Fruit fly (Drosophila melanogaster): Measurements from ENCODE around the gene bma.
A peak's percentile ranks its signal among the peaks of the same experiment; 100 is the strongest.

The bma gene

DNA sequence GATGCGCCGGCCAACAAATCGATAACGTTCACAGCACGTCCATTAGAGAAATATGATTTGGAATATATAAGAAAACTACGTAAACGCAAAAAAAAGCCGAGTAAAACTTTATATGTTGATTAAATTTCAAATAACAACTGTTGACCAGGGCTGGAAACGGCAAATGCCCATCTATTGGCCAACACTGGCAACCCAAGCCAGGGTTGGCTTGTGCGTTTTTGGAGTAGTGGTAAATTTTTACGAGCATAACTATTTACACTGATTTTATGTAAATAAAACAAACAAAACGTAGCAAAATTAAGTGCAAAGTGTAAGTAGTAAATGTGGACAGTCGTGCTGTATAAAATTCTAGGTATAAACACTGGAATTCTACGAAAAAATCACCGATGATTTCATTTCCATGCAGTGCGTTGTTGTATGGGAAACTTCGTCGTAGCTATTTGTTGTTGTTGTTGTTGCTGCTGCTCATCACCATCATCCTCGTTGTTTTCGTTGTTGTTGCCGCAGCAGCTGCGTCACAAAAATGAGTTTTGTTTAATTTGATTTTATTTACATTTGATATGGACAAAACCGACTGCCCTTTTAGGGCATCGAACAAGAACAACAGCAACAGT, 8.8 kb upstream of the bma start, which contains the start of gene nudE:
Gene nudE, plus strand, starts transcription at position 196 of the 614 bp plus-strand sequence.
- TF ChIP-seq CG8478 (optimal IDR thresholded peaks at IDR 0.05) = no peak
- TF ChIP-seq Dll (optimal IDR thresholded peaks at IDR 0.05) = no peak
- TF ChIP-seq psq (optimal IDR thresholded peaks at IDR 0.05) = no peak
- TF ChIP-seq usp (GFP tag; optimal IDR thresholded peaks at IDR 0.05) = no peak
- no peak for TF ChIP-seq pan (optimal IDR thresholded peaks at IDR 0.05)
- TF ChIP-seq EcR (GFP tag; optimal IDR thresholded peaks at IDR 0.05) = no peak

DNA sequence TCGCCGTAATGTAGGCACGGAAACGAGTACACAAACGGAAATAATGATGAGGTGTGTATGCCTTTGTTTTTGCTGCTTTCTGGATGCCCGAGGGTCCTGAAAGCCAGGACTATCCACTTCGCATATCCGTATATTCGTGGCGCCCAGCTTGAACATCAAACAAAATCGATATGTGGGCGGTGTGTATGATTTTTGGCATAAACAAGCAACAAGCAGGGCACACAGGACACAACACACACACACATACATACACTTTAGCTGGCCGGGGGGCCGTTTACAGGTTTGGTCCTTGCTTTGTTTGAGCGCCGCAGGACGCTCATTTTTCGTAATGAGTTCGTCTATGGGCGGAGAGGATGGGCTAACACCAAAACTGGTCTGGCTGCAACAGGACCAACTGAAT, 2.9 kb upstream of the bma start:
- TF ChIP-seq psq (optimal IDR thresholded peaks at IDR 0.05) (no peak), CG8478 (optimal IDR thresholded peaks at IDR 0.05) (no peak)

DNA sequence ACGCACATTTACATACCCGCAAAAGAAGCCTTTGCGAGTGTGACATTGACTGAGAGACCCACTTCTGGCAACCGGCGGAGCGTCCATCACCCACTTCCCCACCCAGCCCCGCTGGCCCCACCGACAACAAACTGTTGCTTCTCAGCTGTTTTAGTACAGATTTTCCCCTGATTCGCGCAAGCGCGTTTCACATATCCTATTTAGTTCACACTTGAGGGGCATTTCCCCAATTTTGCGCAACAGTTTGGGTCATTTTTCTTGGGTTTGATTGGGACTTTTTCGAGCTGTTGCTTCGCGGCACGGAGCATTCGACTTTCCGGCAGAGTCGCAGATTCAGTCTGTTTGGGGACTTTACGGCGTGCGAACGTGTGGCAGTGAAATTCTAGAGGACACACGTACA, 19.2 kb downstream of the bma start:
- TF ChIP-seq pan (optimal IDR thresholded peaks at IDR 0.05) (no peak), EcR (GFP tag; optimal IDR thresholded peaks at IDR 0.05) (no peak), Dll (optimal IDR thresholded peaks at IDR 0.05) (no peak), usp (GFP tag; optimal IDR thresholded peaks at IDR 0.05) (no peak), psq (optimal IDR thresholded peaks at IDR 0.05) (no peak), CG8478 (optimal IDR thresholded peaks at IDR 0.05) (no peak)

DNA sequence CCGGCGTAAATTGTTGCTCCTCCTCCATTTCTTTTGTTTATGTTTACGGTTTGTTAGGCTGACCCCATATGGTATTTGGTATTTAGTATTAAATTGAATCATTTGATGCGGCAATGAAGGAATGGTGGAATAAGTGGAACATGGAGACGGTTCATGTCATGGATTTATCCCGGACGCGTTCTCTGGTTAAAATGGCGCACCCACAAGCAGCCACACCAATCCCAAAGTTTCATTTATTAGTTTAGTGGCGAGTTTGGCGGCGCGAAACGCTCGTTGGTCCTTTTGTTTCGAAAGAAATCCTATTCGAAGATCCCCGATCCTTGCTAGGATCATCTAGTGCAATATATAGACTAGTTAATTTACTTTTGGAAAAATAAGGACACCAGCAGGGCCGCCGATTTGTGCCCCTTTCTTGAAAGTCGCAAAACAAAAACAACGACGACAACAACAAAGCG, 60.4 kb downstream of the bma start, which contains the start of the genes CG6685 and Dronc:
Gene CG6685, minus strand, starts transcription at position 51 of the 455 bp plus-strand sequence.
Gene Dronc, plus strand, starts transcription at position 213 of the 455 bp plus-strand sequence.
- TF ChIP-seq CG8478 (optimal IDR thresholded peaks at IDR 0.05) (no peak), Dll (optimal IDR thresholded peaks at IDR 0.05) (no peak), pan (optimal IDR thresholded peaks at IDR 0.05) (no peak), EcR (GFP tag; optimal IDR thresholded peaks at IDR 0.05) (no peak), usp (GFP tag; optimal IDR thresholded peaks at IDR 0.05) (no peak)

DNA sequence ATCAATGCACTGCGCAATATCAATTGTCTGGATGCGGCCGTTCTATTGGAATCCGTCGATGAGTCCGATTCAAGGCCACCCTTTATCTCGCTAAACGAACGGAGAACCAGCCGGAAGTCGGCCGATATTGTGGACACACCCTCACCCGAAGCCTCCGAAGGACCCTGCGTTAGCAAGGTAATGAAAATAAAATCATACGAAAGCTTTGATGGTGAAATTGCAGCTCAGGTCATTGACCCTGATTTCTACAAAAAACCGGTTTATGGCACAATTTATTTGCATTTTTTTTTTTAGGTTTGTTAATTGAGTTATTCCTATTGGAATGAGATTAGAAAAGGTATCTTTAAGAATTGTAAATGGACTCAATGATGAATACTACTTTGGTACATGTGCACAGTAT, 61.2 kb downstream of the bma start:
- TF ChIP-seq pan (optimal IDR thresholded peaks at IDR 0.05) (no peak), EcR (GFP tag; optimal IDR thresholded peaks at IDR 0.05) (peak; percentile 0 to 68)

DNA sequence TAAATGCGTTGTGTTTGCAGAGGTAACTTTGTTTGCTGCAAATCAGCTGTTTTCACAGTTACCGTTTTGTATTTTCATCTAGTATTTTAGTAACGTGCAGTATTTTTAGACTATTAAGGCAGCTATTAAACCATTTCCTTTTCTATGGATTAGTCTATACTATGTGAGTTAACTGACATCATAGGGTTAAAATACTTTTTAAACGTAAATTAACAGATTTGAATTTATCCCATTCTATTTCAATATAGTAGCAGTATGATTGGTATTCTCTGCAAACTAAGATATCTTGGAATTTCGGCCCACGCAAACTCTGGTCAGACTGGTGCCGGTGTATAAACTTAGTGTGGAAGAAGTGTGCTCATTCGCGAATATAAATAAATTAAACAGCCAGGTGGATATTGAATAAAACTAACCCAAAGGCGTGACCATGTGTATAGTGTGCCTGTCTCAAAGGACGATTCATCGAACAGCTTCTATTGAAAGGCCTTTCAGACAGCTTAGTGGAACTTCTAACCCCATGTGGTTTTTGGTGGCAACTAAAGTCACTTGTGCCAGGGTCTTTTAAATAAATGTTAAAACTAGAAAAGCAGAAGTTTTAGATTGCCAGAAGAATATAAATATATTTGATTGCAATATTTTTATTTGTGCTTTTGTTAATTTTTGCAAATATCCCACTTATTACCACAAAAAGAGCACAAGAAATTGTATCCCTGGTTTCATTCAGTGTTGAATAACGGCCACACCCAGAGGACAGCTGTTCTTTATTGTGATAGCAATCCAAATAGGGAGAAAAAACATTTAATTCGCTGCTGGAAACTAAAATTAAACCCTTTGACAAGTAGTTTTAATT, 64.3 kb downstream of the bma start, which contains the start of the genes CG6674, CG42455 and vnc:
Gene CG6674, minus strand, starts transcription at position 48 of the 850 bp plus-strand sequence.
Gene CG42455, plus strand, starts transcription at position 306 of the 850 bp plus-strand sequence.
Gene vnc, plus strand, starts transcription at position 306 of the 850 bp plus-strand sequence.
- TF ChIP-seq CG8478 (optimal IDR thresholded peaks at IDR 0.05) = no peak
- TF ChIP-seq usp (GFP tag; optimal IDR thresholded peaks at IDR 0.05) = no peak
- no peak for TF ChIP-seq psq (optimal IDR thresholded peaks at IDR 0.05)
- no peak for TF ChIP-seq pan (optimal IDR thresholded peaks at IDR 0.05)
- no peak for TF ChIP-seq EcR (GFP tag; optimal IDR thresholded peaks at IDR 0.05)
- no peak for TF ChIP-seq Dll (optimal IDR thresholded peaks at IDR 0.05)

DNA sequence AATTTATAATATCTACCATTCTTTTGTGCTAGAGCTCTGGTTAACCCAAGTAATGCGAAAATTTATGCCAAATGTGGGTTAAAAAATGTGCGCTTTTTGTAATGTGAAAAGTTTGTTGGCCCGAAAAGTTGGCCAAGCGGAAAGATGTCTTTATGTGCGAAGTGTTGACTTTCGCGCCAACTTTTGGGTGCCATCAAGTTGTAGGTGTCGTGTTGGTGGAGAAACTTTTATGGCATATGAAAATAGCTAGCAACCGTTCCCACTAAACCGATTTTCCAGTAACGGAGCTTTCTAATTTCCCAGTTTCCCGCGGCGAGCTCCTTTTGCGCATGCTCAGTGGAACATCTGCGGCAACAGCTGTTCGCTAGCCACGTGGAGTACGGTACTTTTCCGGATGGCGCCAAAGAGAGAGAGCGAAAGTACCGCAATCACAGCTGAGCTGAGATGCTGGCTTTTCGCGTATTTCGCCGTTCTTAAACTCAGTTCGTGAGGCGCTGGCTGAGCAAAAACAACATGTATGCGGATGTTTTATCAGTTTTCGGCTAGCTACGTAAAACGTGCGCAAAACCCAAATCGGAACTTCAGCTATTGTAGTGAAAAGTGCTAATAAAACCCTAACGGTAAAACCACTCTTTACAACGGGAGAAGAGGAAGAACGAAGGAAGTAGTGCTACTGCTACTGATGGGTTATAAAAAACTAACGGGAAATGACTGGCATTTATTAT, 66.4 kb downstream of the bma start, which contains the start of gene dpr6:
Gene dpr6, plus strand, starts transcription at position 480 of the 725 bp plus-strand sequence.
- TF ChIP-seq pan (optimal IDR thresholded peaks at IDR 0.05) (no peak), psq (optimal IDR thresholded peaks at IDR 0.05) (no peak), usp (GFP tag; optimal IDR thresholded peaks at IDR 0.05) (no peak), CG8478 (optimal IDR thresholded peaks at IDR 0.05) (no peak), Dll (optimal IDR thresholded peaks at IDR 0.05) (no peak), EcR (GFP tag; optimal IDR thresholded peaks at IDR 0.05) (no peak)

Data from whole organism.